Fruit fly (Drosophila melanogaster) whole organism, embryonic: ENCODE measurements around the gene Art3.

Experiments used
- Atf-2 ChIP-seq: fragments of 200-800 bp; sonication (Bioruptor generic); optimal IDR thresholded peaks from 2 replicates; lab custom pipeline; 2016; ENCODE audit warnings: missing biosample characterization, missing genetic modification characterization
- Atf6 ChIP-seq: fragments of 200-800 bp; sonication (Bioruptor generic); IDR thresholded peaks from 2 replicates; pipeline ENCODE4 v1.3.6; 2022; ENCODE audit warnings: missing biosample characterization, missing genetic modification characterization
- Bdp1 ChIP-seq: fragments of 200-800 bp; sonication (Bioruptor generic); optimal IDR thresholded peaks from 3 replicates; lab custom pipeline; 2016; ENCODE audit warnings: missing biosample characterization, missing genetic modification characterization
- Blimp-1 ChIP-seq: fragments of 200-800 bp; sonication (Bioruptor generic); optimal IDR thresholded peaks from 3 replicates; lab custom pipeline; 2018; ENCODE audit warnings: missing biosample characterization, missing genetic modification characterization, mild to moderate bottlenecking, moderate library complexity, missing genetic modification reagents
- CG10147 ChIP-seq: fragments of 200-800 bp; sonication (Bioruptor generic); optimal IDR thresholded peaks from 2 replicates; lab custom pipeline; 2019; ENCODE audit warnings: missing biosample characterization, mild to moderate bottlenecking, missing genetic modification characterization, moderate library complexity
- CG10267 ChIP-seq: fragments of 200-800 bp; sonication (Bioruptor generic); optimal IDR thresholded peaks from 2 replicates; lab custom pipeline; 2018; ENCODE audit warnings: missing biosample characterization, mild to moderate bottlenecking, missing genetic modification characterization, moderate library complexity
- CG10565 ChIP-seq: fragments of 200-800 bp; sonication (Bioruptor generic); optimal IDR thresholded peaks from 3 replicates; lab custom pipeline; 2016; ENCODE audit warnings: missing biosample characterization, mild to moderate bottlenecking, missing genetic modification characterization
- CG11696 ChIP-seq: fragments of 200-800 bp; sonication (Bioruptor generic); IDR thresholded peaks from 2 replicates; pipeline ENCODE4 v1.3.6; 2022; ENCODE audit warnings: missing biosample characterization, missing genetic modification characterization
- CG1603 ChIP-seq: fragments of 200-800 bp; sonication (Bioruptor generic); optimal IDR thresholded peaks from 2 replicates; lab custom pipeline; 2019; ENCODE audit warnings: missing biosample characterization, mild to moderate bottlenecking, missing genetic modification characterization, moderate library complexity
- CG1647 ChIP-seq: fragments of 200-800 bp; sonication (Bioruptor generic); optimal IDR thresholded peaks from 3 replicates; lab custom pipeline; 2016; ENCODE audit warnings: missing biosample characterization, missing genetic modification characterization
- CG16813 ChIP-seq: fragments of 200-800 bp; sonication (Bioruptor generic); IDR thresholded peaks from 3 replicates; pipeline ENCODE4 v1.3.6; 2022; ENCODE audit warnings: missing biosample characterization, missing genetic modification characterization; ENCODE audit not compliant: partially characterized antibody
- CG17829 ChIP-seq: fragments of 200-800 bp; optimal IDR thresholded peaks from 2 replicates; lab custom pipeline; 2019; ENCODE audit warnings: missing biosample characterization, mild to moderate bottlenecking, missing genetic modification characterization, moderate library complexity
- CG18011 ChIP-seq: fragments of 200-800 bp; sonication (Bioruptor generic); optimal IDR thresholded peaks from 2 replicates; lab custom pipeline; 2017; ENCODE audit warnings: missing biosample characterization, missing genetic modification characterization, mild to moderate bottlenecking, moderate library complexity, missing genotype
- CG18599 ChIP-seq: fragments of 200-800 bp; sonication (Bioruptor generic); optimal IDR thresholded peaks from 3 replicates; lab custom pipeline; 2017; ENCODE audit warnings: missing biosample characterization, missing genetic modification characterization, mild to moderate bottlenecking, moderate library complexity, missing genetic modification reagents
- CG18764 ChIP-seq: fragments of 200-800 bp; sonication (Bioruptor generic); optimal IDR thresholded peaks from 3 replicates; lab custom pipeline; 2016; ENCODE audit warnings: missing biosample characterization, missing genetic modification characterization
- CG2129 ChIP-seq: fragments of 200-800 bp; sonication (Bioruptor generic); IDR thresholded peaks from 2 replicates; pipeline ENCODE4 v1.3.6; 2022; ENCODE audit warnings: missing biosample characterization, missing genetic modification characterization; ENCODE audit not compliant: partially characterized antibody
- CG3281 ChIP-seq: fragments of 200-800 bp; sonication (Bioruptor generic); optimal IDR thresholded peaks from 3 replicates; lab custom pipeline; 2017; ENCODE audit warnings: missing biosample characterization, mild to moderate bottlenecking, missing genetic modification characterization
- CG34422 ChIP-seq: fragments of 200-800 bp; sonication (Bioruptor generic); IDR thresholded peaks from 3 replicates; pipeline ENCODE4 v1.3.6; 2022; ENCODE audit warnings: missing biosample characterization, missing genetic modification characterization
- CG3838 ChIP-seq: fragments of 200-800 bp; sonication (Bioruptor generic); optimal IDR thresholded peaks from 3 replicates; lab custom pipeline; 2016; ENCODE audit warnings: missing biosample characterization, missing genetic modification characterization
- CG3995 ChIP-seq: fragments of 200-800 bp; sonication (Bioruptor generic); optimal IDR thresholded peaks from 3 replicates; lab custom pipeline; 2016; ENCODE audit warnings: missing biosample characterization, missing genetic modification characterization
- CG4404 ChIP-seq: fragments of 200-800 bp; sonication (Bioruptor generic); IDR thresholded peaks from 2 replicates; pipeline ENCODE4 v1.3.6; 2022; ENCODE audit warnings: missing biosample characterization, missing genetic modification characterization
- CG4424 ChIP-seq: fragments of 200-800 bp; sonication (Bioruptor generic); optimal IDR thresholded peaks from 3 replicates; lab custom pipeline; 2016; ENCODE audit warnings: missing biosample characterization, missing genetic modification characterization
- CG6175 ChIP-seq: fragments of 200-800 bp; sonication (Bioruptor generic); IDR thresholded peaks from 3 replicates; pipeline ENCODE4 v1.3.6; 2022; ENCODE audit warnings: missing biosample characterization, missing genetic modification characterization
- CG6689 ChIP-seq: fragments of 200-800 bp; sonication (Bioruptor generic); IDR thresholded peaks from 2 replicates; pipeline ENCODE4 v1.3.6; 2022; ENCODE audit warnings: missing biosample characterization, missing genetic modification characterization
- CG6765 ChIP-seq: fragments of 200-800 bp; sonication (Bioruptor generic); optimal IDR thresholded peaks from 3 replicates; lab custom pipeline; 2017; ENCODE audit warnings: missing biosample characterization, mild to moderate bottlenecking, missing genetic modification characterization
- CG7357 ChIP-seq: fragments of 200-800 bp; sonication (Bioruptor generic); IDR thresholded peaks from 3 replicates; pipeline ENCODE4 v1.3.6; 2022; ENCODE audit warnings: missing biosample characterization, missing genetic modification characterization
- CG7372 ChIP-seq: fragments of 200-800 bp; sonication (Bioruptor generic); IDR thresholded peaks from 2 replicates; pipeline ENCODE4 v1.3.6; 2022; ENCODE audit warnings: missing biosample characterization, missing genetic modification characterization
- CTCF ChIP-seq: fragments of 200-800 bp; sonication (Bioruptor generic); optimal IDR thresholded peaks from 2 replicates; lab custom pipeline; 2017; ENCODE audit warnings: missing biosample characterization, mild to moderate bottlenecking, missing genetic modification characterization, moderate library complexity
- CkIIα-i1 ChIP-seq: fragments of 200-800 bp; sonication (Bioruptor generic); IDR thresholded peaks from 2 replicates; pipeline ENCODE4 v1.3.6; 2022; ENCODE audit warnings: missing biosample characterization, missing genetic modification characterization
- Dip2 ChIP-seq: fragments of 200-800 bp; sonication (Bioruptor generic); IDR thresholded peaks from 2 replicates; pipeline ENCODE4 v1.3.6; 2022; ENCODE audit warnings: missing biosample characterization, missing genetic modification characterization
- Gug ChIP-seq: fragments of 200-800 bp; sonication (Bioruptor generic); IDR thresholded peaks from 4 replicates; pipeline ENCODE4 v1.3.6; 2022; ENCODE audit warnings: missing biosample characterization, missing genetic modification characterization
- H2.0 ChIP-seq: fragments of 200-800 bp; sonication (Bioruptor generic); IDR thresholded peaks from 2 replicates; pipeline ENCODE4 v1.3.6; 2022; ENCODE audit warnings: missing biosample characterization, missing genetic modification characterization
- Hmx ChIP-seq: fragments of 200-800 bp; sonication (Bioruptor generic); optimal IDR thresholded peaks from 2 replicates; lab custom pipeline; 2016; ENCODE audit warnings: missing biosample characterization, missing genetic modification characterization
- NC2β ChIP-seq: fragments of 200-800 bp; sonication (Bioruptor generic); optimal IDR thresholded peaks from 2 replicates; lab custom pipeline; 2016; ENCODE audit warnings: missing biosample characterization, missing genetic modification characterization
- NFAT ChIP-seq: fragments of 200-800 bp; sonication (Bioruptor generic); IDR thresholded peaks from 2 replicates; pipeline ENCODE4 v1.3.6; 2022; ENCODE audit warnings: missing biosample characterization, missing genetic modification characterization
- NK7.1 ChIP-seq: fragments of 200-800 bp; sonication (Bioruptor generic); optimal IDR thresholded peaks from 3 replicates; lab custom pipeline; 2016; ENCODE audit warnings: missing biosample characterization, missing genetic modification characterization
- Nf-YB ChIP-seq: fragments of 200-800 bp; sonication (Bioruptor generic); optimal IDR thresholded peaks from 3 replicates; lab custom pipeline; 2019; ENCODE audit warnings: missing biosample characterization, mild to moderate bottlenecking, missing genetic modification characterization, moderate library complexity
- Scr ChIP-seq: fragments of 200-800 bp; sonication (Bioruptor generic); IDR thresholded peaks from 2 replicates; pipeline ENCODE4 v1.3.6; 2022; ENCODE audit warnings: missing biosample characterization, missing genetic modification characterization; ENCODE audit not compliant: partially characterized antibody
- Side ChIP-seq: fragments of 200-800 bp; sonication (Bioruptor generic); optimal IDR thresholded peaks from 2 replicates; lab custom pipeline; 2016; ENCODE audit warnings: missing biosample characterization, missing genetic modification characterization
- Trl ChIP-seq, 3 experiments: fragments of >200 bp in 2 of 3; fragments of 200-800 bp in 1 of 3; sonication (Bioruptor generic) in 1 of 3; optimal IDR thresholded peaks; 2 replicates in 1 of 3; 3 replicates in 2 of 3; lab custom pipeline; 2016 to 2017; ENCODE audit warnings: missing biosample characterization in 1 of 3, missing genetic modification characterization in 1 of 3
- Xrp1 ChIP-seq: fragments of 200-800 bp; sonication (Bioruptor generic); IDR thresholded peaks from 2 replicates; pipeline ENCODE4 v1.3.6; 2022; ENCODE audit warnings: missing biosample characterization, missing genetic modification characterization
- ato ChIP-seq: fragments of 200-800 bp; sonication (Bioruptor generic); IDR thresholded peaks from 2 replicates; pipeline ENCODE4 v1.3.6; 2022; ENCODE audit warnings: missing biosample characterization, missing genetic modification characterization; ENCODE audit not compliant: partially characterized antibody
- crp ChIP-seq, 2 experiments: fragments of 200-800 bp; sonication (Bioruptor generic); optimal IDR thresholded peaks; 2 replicates in 1 of 2; 3 replicates in 1 of 2; lab custom pipeline; 2017; ENCODE audit warnings: missing biosample characterization in 2 of 2, missing genetic modification characterization in 2 of 2, mild to moderate bottlenecking in 1 of 2, moderate library complexity in 1 of 2
- danr ChIP-seq: fragments of 200-800 bp; sonication (Bioruptor generic); IDR thresholded peaks from 2 replicates; pipeline ENCODE4 v1.3.6; 2022; ENCODE audit warnings: missing biosample characterization, missing genetic modification characterization
- disco-r ChIP-seq: fragments of 200-800 bp; sonication (Bioruptor generic); optimal IDR thresholded peaks from 2 replicates; lab custom pipeline; 2016; ENCODE audit warnings: missing biosample characterization, missing genetic modification characterization
- jumu ChIP-seq: fragments of 200-800 bp; sonication (Bioruptor generic); optimal IDR thresholded peaks from 3 replicates; lab custom pipeline; 2016; ENCODE audit warnings: missing biosample characterization, missing genetic modification characterization
- klu ChIP-seq: fragments of 200-800 bp; sonication (Bioruptor generic); IDR thresholded peaks from 2 replicates; pipeline ENCODE4 v1.3.6; 2022; ENCODE audit warnings: missing biosample characterization, missing genetic modification characterization
- oc ChIP-seq: fragments of 200-800 bp; sonication (Bioruptor generic); optimal IDR thresholded peaks from 2 replicates; lab custom pipeline; 2018; ENCODE audit warnings: missing biosample characterization, mild to moderate bottlenecking, missing genetic modification characterization, moderate library complexity
- sr ChIP-seq: fragments of 200-800 bp; sonication (Bioruptor generic); IDR thresholded peaks from 3 replicates; pipeline ENCODE4 v1.3.6; 2022; ENCODE audit warnings: missing biosample characterization, missing genetic modification characterization
- tup ChIP-seq: fragments of 200-800 bp; sonication (Bioruptor generic); optimal IDR thresholded peaks from 2 replicates; lab custom pipeline; 2016; ENCODE audit warnings: missing biosample characterization, mild to moderate bottlenecking, missing genetic modification characterization, moderate library complexity

The Art3 gene

DNA sequence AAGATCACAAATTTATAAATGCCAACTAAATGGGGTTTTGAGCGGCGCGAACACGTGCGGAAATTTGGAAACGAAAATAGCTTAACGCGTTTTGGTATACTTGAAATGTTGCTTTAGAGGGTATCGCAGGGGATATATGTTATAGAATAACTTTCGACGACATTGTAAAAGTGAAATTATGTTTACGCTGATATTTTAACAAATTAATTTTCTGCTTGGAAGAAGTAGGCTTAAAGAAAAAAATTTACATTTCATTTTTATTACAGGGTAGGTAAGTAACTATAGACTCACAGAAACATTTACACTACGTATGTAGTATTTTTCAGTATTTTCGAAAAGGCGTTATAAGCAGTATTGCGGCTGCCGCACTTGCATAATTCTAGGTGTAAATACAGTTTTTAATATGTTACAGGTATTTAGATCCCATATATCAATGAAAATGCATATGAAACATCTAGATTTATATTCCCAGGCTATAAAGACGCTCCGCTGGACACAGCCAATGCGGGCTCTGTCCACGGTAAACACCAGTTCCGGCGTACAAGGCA lies at the start of gene Art3, which contains the start of gene mRpS10 (continued):
- peak; percentile 100 for TF ChIP-seq oc (tag; lab: Kevin White, UChicago)
- peak; percentile 96 for TF ChIP-seq Bdp1 (GFP tag; lab: Kevin White, UChicago)
- TF ChIP-seq Atf-2, result peak; percentile 100
- TF ChIP-seq CTCF (GFP tag; lab: Kevin White, UChicago), result peak; percentile 82
- TF ChIP-seq Scr (GFP tag; lab: Robert Waterston, UW), result peak; percentile 40
- peak; percentile 99 for TF ChIP-seq CkIIα-i1 (GFP tag; lab: Robert Waterston, UW)
- peak; percentile 100 for TF ChIP-seq CG4424 (GFP tag; lab: Kevin White, UChicago)
- peak; percentile 100 for TF ChIP-seq CG7372 (GFP tag; lab: Robert Waterston, UW)
- peak; percentile 99 for TF ChIP-seq CG7357 (GFP tag; lab: Robert Waterston, UW)
- no peak for TF ChIP-seq Trl (optimal IDR thresholded peaks at IDR 0.05; lab: Kevin White, UChicago)
- TF ChIP-seq Trl (GFP tag; optimal IDR thresholded peaks at IDR 0.05; lab: Kevin White, UChicago), result peak; percentile 100
- TF ChIP-seq H2.0, result peak; percentile 100
- peak; percentile 100 for TF ChIP-seq Xrp1 (GFP tag; lab: Robert Waterston, UW)
- TF ChIP-seq disco-r (GFP tag; lab: Kevin White, UChicago), result peak; percentile 100
- TF ChIP-seq NFAT (GFP tag; lab: Robert Waterston, UW), result peak; percentile 100
- peak; percentile 99 for TF ChIP-seq Hmx
- no peak for TF ChIP-seq CG16813 (GFP tag; lab: Robert Waterston, UW)
- peak; percentile 55 to 80 for TF ChIP-seq crp (GFP tag; optimal IDR thresholded peaks at IDR 0.05; lab: Kevin White, UChicago)
- TF ChIP-seq CG6175 (GFP tag; lab: Robert Waterston, UW), result peak; percentile 100
- TF ChIP-seq NK7.1, result peak; percentile 100
- TF ChIP-seq CG6689 (GFP tag; lab: Robert Waterston, UW), result peak; percentile 100
- peak; percentile 100 for TF ChIP-seq danr
- peak; percentile 100 for TF ChIP-seq CG1647 (GFP tag; lab: Kevin White, UChicago)
- TF ChIP-seq Gug (GFP tag; lab: Robert Waterston, UW), result peak; percentile 99
- TF ChIP-seq CG18599 (GFP tag; lab: Kevin White, UChicago), result peak; percentile 100
- TF ChIP-seq NC2β (GFP tag; lab: Kevin White, UChicago), result peak; percentile 100
- peak; percentile 94 for TF ChIP-seq Nf-YB
- peak; percentile 99 for TF ChIP-seq CG6765 (GFP tag; lab: Kevin White, UChicago)
- TF ChIP-seq Side (GFP tag; lab: Kevin White, UChicago), result peak; percentile 100
- peak; percentile 99 for TF ChIP-seq CG11696
- peak; percentile 100 for TF ChIP-seq CG3281 (GFP tag; lab: Kevin White, UChicago)
- peak; percentile 100 for TF ChIP-seq jumu (GFP tag; lab: Kevin White, UChicago)
- TF ChIP-seq Atf6, result peak; percentile 100
- TF ChIP-seq CG34422, result peak; percentile 100
- TF ChIP-seq CG18764 (GFP tag; lab: Kevin White, UChicago), result peak; percentile 100
- peak; percentile 84 for TF ChIP-seq Dip2 (GFP tag; lab: Robert Waterston, UW)
- TF ChIP-seq CG10565 (GFP tag; lab: Kevin White, UChicago), result peak; percentile 99
- peak; percentile 93 for TF ChIP-seq CG18011 (GFP tag; lab: Kevin White, UChicago)
- no peak for TF ChIP-seq ato
- peak; percentile 91 for TF ChIP-seq CG3995 (GFP tag; lab: Kevin White, UChicago)
- TF ChIP-seq tup (GFP tag; lab: Kevin White, UChicago), result peak; percentile 98
- TF ChIP-seq CG2129 (GFP tag; lab: Robert Waterston, UW), result no peak
- peak; percentile 100 for TF ChIP-seq CG10267
- peak; percentile 100 for TF ChIP-seq CG10147 (GFP tag; lab: Kevin White, UChicago)
- peak; percentile 100 for TF ChIP-seq CG17829 (tag; lab: Kevin White, UChicago)
- TF ChIP-seq CG1603 (tag; lab: Kevin White, UChicago), result peak; percentile 99
- peak; percentile 99 for TF ChIP-seq sr (GFP tag; lab: Robert Waterston, UW)
- TF ChIP-seq CG3838 (GFP tag; lab: Kevin White, UChicago), result peak; percentile 99
- TF ChIP-seq Blimp-1 (GFP tag; lab: Kevin White, UChicago), result peak; percentile 99
- TF ChIP-seq klu (GFP tag; lab: Robert Waterston, UW), result peak; percentile 100
- TF ChIP-seq CG4404 (GFP tag; lab: Robert Waterston, UW), result peak; percentile 100
